Fruit fly (Drosophila melanogaster) whole organism, pupa: ENCODE measurements around the gene cv-c.

Experiments
- CG10348 ChIP-seq: fragments of 200-800 bp; sonication (Bioruptor generic); IDR thresholded peaks from 2 replicates; pipeline ENCODE4 v1.3.6; 2022; ENCODE audit warnings: missing biosample characterization, missing genetic modification characterization
- CG12605 ChIP-seq: fragments of 200-800 bp; sonication (Bioruptor generic); IDR thresholded peaks from 2 replicates; pipeline ENCODE4 v1.3.6; 2022; ENCODE audit warnings: missing biosample characterization, missing genetic modification characterization
- CG13204 ChIP-seq: fragments of 200-800 bp; sonication (Bioruptor generic); optimal IDR thresholded peaks from 2 replicates; lab custom pipeline; 2018; ENCODE audit warnings: missing biosample characterization, mild to moderate bottlenecking, missing genetic modification characterization, moderate library complexity
- CG14655 ChIP-seq: fragments of 200-800 bp; sonication (Bioruptor generic); optimal IDR thresholded peaks from 3 replicates; lab custom pipeline; 2017; ENCODE audit warnings: mild to moderate bottlenecking, missing biosample characterization, missing genetic modification reagents, missing genetic modification characterization
- CG15710 ChIP-seq: fragments of 200-800 bp; sonication (Bioruptor generic); optimal IDR thresholded peaks from 2 replicates; lab custom pipeline; 2018; ENCODE audit warnings: missing biosample characterization, mild to moderate bottlenecking, missing genetic modification characterization, moderate library complexity
- CG17806 ChIP-seq: fragments of 200-800 bp; sonication (Bioruptor generic); optimal IDR thresholded peaks from 2 replicates; lab custom pipeline; 2018; ENCODE audit warnings: missing biosample characterization, mild to moderate bottlenecking, missing genetic modification characterization, moderate library complexity
- CG32121 ChIP-seq: fragments of 200-800 bp; sonication (Bioruptor generic); IDR thresholded peaks from 2 replicates; pipeline ENCODE4 v1.3.6; 2022; ENCODE audit warnings: missing biosample characterization, missing genetic modification characterization
- CG34367 ChIP-seq: fragments of 200-800 bp; sonication (Bioruptor generic); optimal IDR thresholded peaks from 2 replicates; lab custom pipeline; 2018; ENCODE audit warnings: missing biosample characterization, mild to moderate bottlenecking, missing genetic modification characterization
- CG4496 ChIP-seq: fragments of 200-800 bp; sonication (Bioruptor generic); IDR thresholded peaks from 3 replicates; pipeline ENCODE4 v1.3.6; 2022; ENCODE audit warnings: missing biosample characterization, missing genetic modification characterization
- CG8159 ChIP-seq: fragments of 200-800 bp; sonication (Bioruptor generic); optimal IDR thresholded peaks from 3 replicates; lab custom pipeline; 2018; ENCODE audit warnings: missing biosample characterization, mild to moderate bottlenecking, missing genetic modification characterization, moderate library complexity
- CG8301 ChIP-seq: fragments of 200-800 bp; sonication (Bioruptor generic); optimal IDR thresholded peaks from 2 replicates; lab custom pipeline; 2018; ENCODE audit warnings: missing biosample characterization, mild to moderate bottlenecking, missing genetic modification characterization
- CG9948 ChIP-seq: fragments of 200-800 bp; sonication (Bioruptor generic); optimal IDR thresholded peaks from 2 replicates; lab custom pipeline; 2018; ENCODE audit warnings: missing biosample characterization, mild to moderate bottlenecking, missing genetic modification characterization, moderate library complexity
- D1 ChIP-seq: fragments of 200-800 bp; sonication (Bioruptor generic); optimal IDR thresholded peaks from 2 replicates; lab custom pipeline; 2018; ENCODE audit warnings: missing biosample characterization, mild to moderate bottlenecking, missing genetic modification characterization, moderate library complexity
- EcR ChIP-seq: fragments of 200-800 bp; sonication (Bioruptor generic); optimal IDR thresholded peaks from 3 replicates; lab custom pipeline; 2019; ENCODE audit warnings: missing biosample characterization, missing genetic modification characterization, mild to moderate bottlenecking, moderate library complexity, missing genetic modification reagents
- Ets98B ChIP-seq: fragments of 200-800 bp; sonication (Bioruptor generic); IDR thresholded peaks from 2 replicates; pipeline ENCODE4 v1.3.6; 2022; ENCODE audit warnings: missing biosample characterization, missing genetic modification characterization
- Pif1A ChIP-seq: fragments of 200-800 bp; sonication (Bioruptor generic); optimal IDR thresholded peaks from 3 replicates; lab custom pipeline; 2016; ENCODE audit warnings: missing biosample characterization, missing genetic modification characterization
- Pif1B ChIP-seq: fragments of 200-800 bp; sonication (Bioruptor generic); optimal IDR thresholded peaks from 3 replicates; lab custom pipeline; 2016; ENCODE audit warnings: missing biosample characterization, missing genetic modification characterization
- Snoo ChIP-seq: fragments of 200-800 bp; sonication (Bioruptor generic); optimal IDR thresholded peaks from 3 replicates; lab custom pipeline; 2017; ENCODE audit warnings: missing biosample characterization, mild to moderate bottlenecking, missing genetic modification characterization, inconsistent platforms
- fd96Ca ChIP-seq: fragments of 200-800 bp; sonication (Bioruptor generic); IDR thresholded peaks from 3 replicates; pipeline ENCODE4 v1.3.6; 2022; ENCODE audit warnings: missing biosample characterization, missing genetic modification characterization
- gl ChIP-seq: fragments of 200-800 bp; sonication (Bioruptor generic); optimal IDR thresholded peaks from 2 replicates; lab custom pipeline; 2018; ENCODE audit warnings: missing biosample characterization, mild to moderate bottlenecking, missing genetic modification characterization
- rn ChIP-seq: fragments of 200-800 bp; sonication (Bioruptor generic); IDR thresholded peaks from 2 replicates; pipeline ENCODE4 v1.3.6; 2022; ENCODE audit warnings: missing biosample characterization, missing genetic modification characterization

Gene cv-c

DNA sequence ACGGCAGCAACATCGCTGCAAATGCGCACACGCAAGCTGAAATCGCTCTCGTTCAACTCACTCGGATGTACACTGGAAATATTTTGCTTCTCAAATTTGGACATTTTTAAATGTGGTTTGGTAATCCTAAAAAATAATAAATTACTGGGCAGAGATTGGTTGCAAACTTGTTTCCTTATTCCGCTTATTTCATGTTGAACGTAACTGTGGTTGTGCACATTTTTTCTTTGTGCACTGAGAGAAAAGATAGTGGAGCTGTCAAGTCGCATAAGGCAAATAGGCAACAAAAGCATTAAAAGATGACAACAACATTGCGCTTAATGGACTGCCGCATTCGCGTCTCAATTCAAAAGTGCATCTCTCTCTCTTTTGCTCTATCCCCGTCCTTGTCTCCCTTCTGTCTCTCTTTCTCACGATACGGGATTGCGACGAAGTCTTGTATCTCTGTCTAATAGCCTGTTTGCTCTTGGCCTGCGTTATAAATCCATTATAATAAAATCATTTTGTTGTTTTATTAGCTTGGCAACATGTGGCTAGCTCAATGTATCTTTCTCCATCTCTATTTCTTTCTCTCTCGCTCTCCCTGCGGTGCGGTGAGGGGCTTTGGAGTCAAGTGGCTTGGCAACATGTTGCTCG, 108.2 kb downstream of the cv-c start:
- TF ChIP-seq CG15710 (tag; lab: Kevin White, UChicago) (peak; percentile 97), rn (GFP tag; lab: Robert Waterston, UW) (peak; percentile 87), CG9948 (tag; lab: Kevin White, UChicago) (peak; percentile 99), CG17806 (tag; lab: Kevin White, UChicago) (peak; percentile 97), EcR (GFP tag; lab: Kevin White, UChicago) (peak; percentile 19), fd96Ca (peak; percentile 98), CG10348 (GFP tag; lab: Robert Waterston, UW) (peak; percentile 96), CG14655 (GFP tag; lab: Kevin White, UChicago) (peak; percentile 99), Ets98B (peak; percentile 96), Pif1B (GFP tag; lab: Kevin White, UChicago) (peak; percentile 95), CG4496 (peak; percentile 98), CG34367 (peak; percentile 98), D1 (tag; lab: Kevin White, UChicago) (peak; percentile 94), gl (tag; lab: Kevin White, UChicago) (peak; percentile 91), CG8159 (tag; lab: Kevin White, UChicago) (peak; percentile 95), Pif1A (GFP tag; lab: Kevin White, UChicago) (peak; percentile 97), Snoo (peak; percentile 89), CG12605 (GFP tag; lab: Robert Waterston, UW) (peak; percentile 84), CG13204 (GFP tag; lab: Kevin White, UChicago) (peak; percentile 88), CG8301 (tag; lab: Kevin White, UChicago) (peak; percentile 98), CG32121 (GFP tag; lab: Robert Waterston, UW) (peak; percentile 93)

DNA sequence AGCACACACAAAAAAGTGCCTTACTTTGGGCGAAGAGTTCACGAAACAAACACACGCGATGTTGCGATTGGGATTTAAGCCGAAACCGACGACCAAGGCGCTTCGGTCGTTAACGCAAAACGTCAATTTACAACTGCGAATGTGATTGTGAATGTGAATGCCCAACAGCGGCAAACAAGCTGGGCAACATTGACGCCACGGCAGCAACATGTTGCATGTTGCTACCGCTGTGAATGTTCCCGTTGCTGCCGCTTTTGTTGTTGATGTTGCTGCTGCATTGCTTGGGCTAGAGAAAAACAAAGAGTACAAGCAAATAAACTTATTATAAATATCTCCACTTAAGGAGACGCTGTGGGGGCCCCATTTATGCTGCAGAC, 108.7 kb downstream of the cv-c start, which contains the start of gene NK7.1:
TSS of gene NK7.1 (minus strand) at position 137 of the 377 bp plus-strand sequence.
- no peak for TF ChIP-seq EcR (GFP tag; lab: Kevin White, UChicago)
- no peak for TF ChIP-seq CG9948 (tag; lab: Kevin White, UChicago)
- TF ChIP-seq Ets98B, result no peak
- no peak for TF ChIP-seq CG14655 (GFP tag; lab: Kevin White, UChicago)
- TF ChIP-seq CG17806 (tag; lab: Kevin White, UChicago), result no peak
- no peak for TF ChIP-seq CG10348 (GFP tag; lab: Robert Waterston, UW)
- no peak for TF ChIP-seq rn (GFP tag; lab: Robert Waterston, UW)
- TF ChIP-seq D1 (tag; lab: Kevin White, UChicago), result no peak
- no peak for TF ChIP-seq Pif1A (GFP tag; lab: Kevin White, UChicago)
- TF ChIP-seq CG15710 (tag; lab: Kevin White, UChicago), result no peak
- TF ChIP-seq fd96Ca, result no peak
- no peak for TF ChIP-seq CG13204 (GFP tag; lab: Kevin White, UChicago)
- TF ChIP-seq Snoo, result no peak
- TF ChIP-seq, all 21 proteins: peak for 0

DNA sequence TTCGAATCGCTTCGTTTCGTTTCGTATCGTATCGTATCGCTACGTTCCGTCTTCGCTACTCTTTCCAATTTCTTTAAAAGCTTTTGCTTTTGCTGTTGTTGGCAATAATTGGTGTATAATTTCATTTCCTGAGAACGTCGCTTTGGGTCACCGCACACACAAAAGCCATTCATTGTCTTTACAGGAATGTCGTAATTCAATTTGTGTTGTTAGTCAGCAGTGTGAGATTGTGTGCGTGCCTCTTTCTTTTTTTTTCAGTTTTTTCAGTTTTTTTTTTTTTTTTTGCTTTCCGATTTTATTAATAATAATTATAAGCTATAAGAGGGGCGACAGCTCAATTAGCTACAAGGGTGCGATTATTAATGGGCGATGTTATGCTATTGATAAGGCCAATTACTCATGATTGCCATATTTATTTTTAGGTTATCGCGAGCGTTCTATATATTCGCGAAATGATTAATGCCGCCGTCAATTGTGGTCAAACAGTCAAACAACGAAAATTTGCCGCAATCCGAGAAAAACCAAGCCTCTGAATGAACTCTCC, 110.3 kb downstream of the cv-c start:
- TF ChIP-seq D1 (tag; lab: Kevin White, UChicago) (no peak), CG8301 (tag; lab: Kevin White, UChicago) (no peak), CG9948 (tag; lab: Kevin White, UChicago) (no peak), CG13204 (GFP tag; lab: Kevin White, UChicago) (no peak), CG34367 (no peak), CG12605 (GFP tag; lab: Robert Waterston, UW) (no peak), Pif1B (GFP tag; lab: Kevin White, UChicago) (no peak), fd96Ca (no peak), Ets98B (no peak), CG14655 (GFP tag; lab: Kevin White, UChicago) (no peak), CG32121 (GFP tag; lab: Robert Waterston, UW) (no peak), CG4496 (no peak), CG15710 (tag; lab: Kevin White, UChicago) (no peak), rn (GFP tag; lab: Robert Waterston, UW) (no peak), CG10348 (GFP tag; lab: Robert Waterston, UW) (no peak), CG8159 (tag; lab: Kevin White, UChicago) (no peak), Snoo (no peak), EcR (GFP tag; lab: Kevin White, UChicago) (no peak)
- TF ChIP-seq, all 21 proteins: peak for 0

DNA sequence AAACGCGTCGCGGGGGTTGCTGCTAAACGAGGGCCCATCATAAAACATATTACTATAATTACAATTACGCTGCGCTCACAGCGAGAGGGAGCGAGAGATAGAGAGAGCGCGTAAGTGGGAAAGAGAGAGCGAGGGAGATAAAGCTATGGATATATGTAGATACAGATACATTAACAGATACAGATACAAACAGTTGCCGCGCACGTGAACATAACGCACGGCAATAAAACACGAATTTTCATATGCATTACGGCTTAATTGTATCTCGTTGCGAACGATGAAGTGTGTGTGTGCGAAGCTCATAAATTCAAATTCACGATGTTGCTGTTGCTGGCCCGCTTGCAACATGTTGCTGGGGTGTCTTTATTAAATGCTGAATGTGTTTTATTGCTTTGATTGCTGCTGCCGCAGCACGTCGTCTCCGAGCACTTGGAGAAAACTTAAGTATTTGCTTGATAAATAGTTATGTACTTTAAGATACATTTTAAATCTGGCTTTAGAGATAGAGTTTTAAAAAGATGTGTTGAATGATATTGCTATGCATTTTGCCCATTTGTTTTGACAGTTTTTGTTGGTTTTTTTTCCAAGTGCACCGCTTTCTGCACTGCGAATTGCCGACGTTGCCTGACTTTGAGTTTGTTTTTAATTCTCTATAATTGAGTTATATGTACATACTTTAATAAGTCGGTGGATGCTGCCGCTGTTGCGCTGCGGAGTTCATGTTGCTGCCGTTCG, 111.1 kb downstream of the cv-c start:
- TF ChIP-seq CG15710 (tag; lab: Kevin White, UChicago), result peak; percentile 96
- TF ChIP-seq CG4496, result peak; percentile 99
- TF ChIP-seq CG17806 (tag; lab: Kevin White, UChicago), result peak; percentile 97
- TF ChIP-seq CG34367, result peak; percentile 96
- peak; percentile 96 for TF ChIP-seq CG9948 (tag; lab: Kevin White, UChicago)
- peak; percentile 96 for TF ChIP-seq Pif1A (GFP tag; lab: Kevin White, UChicago)
- TF ChIP-seq CG12605 (GFP tag; lab: Robert Waterston, UW), result peak; percentile 97
- peak; percentile 99 for TF ChIP-seq fd96Ca
- TF ChIP-seq Ets98B, result peak; percentile 98
- peak; percentile 96 for TF ChIP-seq CG8301 (tag; lab: Kevin White, UChicago)
- peak; percentile 96 for TF ChIP-seq CG8159 (tag; lab: Kevin White, UChicago)
- peak; percentile 91 for TF ChIP-seq Pif1B (GFP tag; lab: Kevin White, UChicago)
- TF ChIP-seq CG14655 (GFP tag; lab: Kevin White, UChicago), result peak; percentile 97
- TF ChIP-seq D1 (tag; lab: Kevin White, UChicago), result peak; percentile 92
- peak; percentile 89 for TF ChIP-seq CG10348 (GFP tag; lab: Robert Waterston, UW)
- peak; percentile 93 for TF ChIP-seq Snoo
- peak; percentile 99 for TF ChIP-seq CG32121 (GFP tag; lab: Robert Waterston, UW)
- peak; percentile 92 for TF ChIP-seq gl (tag; lab: Kevin White, UChicago)
- TF ChIP-seq CG13204 (GFP tag; lab: Kevin White, UChicago), result peak; percentile 84
- peak; percentile 97 for TF ChIP-seq rn (GFP tag; lab: Robert Waterston, UW)
- no peak for TF ChIP-seq EcR (GFP tag; lab: Kevin White, UChicago)
